Worm (Caenorhabditis elegans) whole organism, young adult: ENCODE measurements around the gene Y66D12A.6.

ENCODE experiments used
- B0261.1 ChIP-seq: sonication (generic microtip); optimal IDR thresholded peaks from 2 replicates; lab custom pipeline; 2016; ENCODE audit warnings: mild to moderate bottlenecking, missing genetic modification characterization, moderate library complexity, missing compliant biosample characterization
- B0336.3 ChIP-seq: fragments of 200-800 bp; sonication (Bioruptor generic); IDR thresholded peaks from 2 replicates; pipeline ENCODE4 v1.3.6; 2022; ENCODE audit warnings: missing genetic modification characterization, missing compliant biosample characterization
- D2030.7 ChIP-seq: fragments of 200-800 bp; sonication (Bioruptor generic); IDR thresholded peaks from 2 replicates; pipeline ENCODE4 v1.3.6; 2022; ENCODE audit warnings: missing genetic modification reagents, missing genetic modification characterization, missing compliant biosample characterization
- F23B12.7 ChIP-seq: sonication (generic microtip); optimal IDR thresholded peaks from 2 replicates; lab custom pipeline; 2017; ENCODE audit warnings: missing genetic modification characterization, mild to moderate bottlenecking, missing compliant biosample characterization, antibody characterized with exemption, moderate library complexity; ENCODE audit not compliant: insufficient read depth
- F33H1.4 ChIP-seq: fragments of 200-800 bp; sonication (Bioruptor generic); IDR thresholded peaks from 2 replicates; pipeline ENCODE4 v1.3.6; 2022; ENCODE audit warnings: missing genetic modification reagents, missing genetic modification characterization, missing compliant biosample characterization
- F37B4.10 ChIP-seq: fragments of 200-800 bp; sonication (Bioruptor generic); IDR thresholded peaks from 2 replicates; pipeline ENCODE4 v1.3.6; 2022; ENCODE audit warnings: missing genetic modification characterization, missing compliant biosample characterization
- F57A8.1 ChIP-seq: fragments of 200-800 bp; sonication (Bioruptor generic); optimal IDR thresholded peaks from 2 replicates; lab custom pipeline; 2018; ENCODE audit warnings: mild to moderate bottlenecking, missing genetic modification characterization, moderate library complexity, missing compliant biosample characterization
- Y53G8AR.9 ChIP-seq: fragments of 200-800 bp; sonication (Bioruptor generic); conservative IDR thresholded peaks from 2 replicates; pipeline ENCODE4 v1.3.6; 2022; ENCODE audit warnings: missing genetic modification reagents, missing genetic modification characterization, missing compliant biosample characterization
- ama-1 ChIP-seq, 3 experiments: fragments of 150-350 bp in 1 of 3; sonication (generic microtip) in 2 of 3; optimal IDR thresholded peaks; 2 replicates each; lab custom pipeline; 2014 to 2018; ENCODE audit warnings: missing biosample characterization in 2 of 3, missing genetic modification characterization in 2 of 3, missing genetic modification reagents in 2 of 3
- athp-1 ChIP-seq: sonication (generic microtip); optimal IDR thresholded peaks from 2 replicates; lab custom pipeline; 2017; ENCODE audit warnings: mild to moderate bottlenecking, missing genetic modification characterization, missing compliant biosample characterization
- attf-6 ChIP-seq: fragments of 200-800 bp; sonication (Bioruptor generic); IDR thresholded peaks from 2 replicates; pipeline ENCODE4 v1.3.6; 2022; ENCODE audit warnings: missing genetic modification reagents, missing genetic modification characterization, missing compliant biosample characterization
- bed-1 ChIP-seq: fragments of 200-800 bp; sonication (Bioruptor generic); IDR thresholded peaks from 2 replicates; pipeline ENCODE4 v1.3.6; 2022; ENCODE audit warnings: missing genetic modification reagents, missing genetic modification characterization, missing compliant biosample characterization
- cebp-2 ChIP-seq: fragments of 200-800 bp; sonication (Bioruptor generic); IDR thresholded peaks from 2 replicates; pipeline ENCODE4 v1.3.6; 2022; ENCODE audit warnings: missing genetic modification characterization, missing compliant biosample characterization
- ceh-100 ChIP-seq: fragments of 200-800 bp; sonication (Bioruptor generic); IDR thresholded peaks from 2 replicates; pipeline ENCODE4 v1.3.6; 2022; ENCODE audit warnings: missing genetic modification reagents, missing genetic modification characterization, missing compliant biosample characterization
- ceh-40 ChIP-seq: fragments of 200-800 bp; sonication (Bioruptor generic); IDR thresholded peaks from 2 replicates; pipeline ENCODE4 v1.3.6; 2022; ENCODE audit warnings: missing genetic modification characterization, missing compliant biosample characterization
- ceh-91 ChIP-seq: fragments of 200-800 bp; sonication (Bioruptor generic); IDR thresholded peaks from 2 replicates; pipeline ENCODE4 v1.3.6; 2022; ENCODE audit warnings: missing genetic modification reagents, missing genetic modification characterization, missing compliant biosample characterization
- chd-7 ChIP-seq: sonication (generic microtip); optimal IDR thresholded peaks from 2 replicates; lab custom pipeline; 2016; ENCODE audit warnings: mild to moderate bottlenecking, missing genetic modification characterization, moderate library complexity, missing compliant biosample characterization
- dpl-1 ChIP-seq: fragments of 150-350 bp; optimal IDR thresholded peaks from 2 replicates; lab custom pipeline; 2014; ENCODE audit warnings: missing biosample characterization, missing genetic modification reagents, missing genetic modification characterization
- efl-1 ChIP-seq: fragments of 150-350 bp; optimal IDR thresholded peaks from 2 replicates; lab custom pipeline; 2014; ENCODE audit warnings: missing biosample characterization, missing genetic modification reagents, missing genetic modification characterization
- egl-18 ChIP-seq: fragments of 200-800 bp; sonication (Bioruptor generic); IDR thresholded peaks from 2 replicates; pipeline ENCODE4 v1.3.6; 2022; ENCODE audit warnings: missing genetic modification reagents, missing genetic modification characterization, missing compliant biosample characterization
- ekl-4 ChIP-seq: fragments of 200-800 bp; sonication (Bioruptor generic); IDR thresholded peaks from 2 replicates; pipeline ENCODE4 v1.3.6; 2022; ENCODE audit warnings: missing genetic modification reagents, missing genetic modification characterization, missing compliant biosample characterization
- ets-4 ChIP-seq: fragments of 200-800 bp; sonication (Bioruptor generic); optimal IDR thresholded peaks from 2 replicates; lab custom pipeline; 2018; ENCODE audit warnings: mild to moderate bottlenecking, missing genetic modification characterization, missing compliant biosample characterization
- fkh-3 ChIP-seq: sonication (generic microtip); optimal IDR thresholded peaks from 2 replicates; lab custom pipeline; 2016; ENCODE audit warnings: mild to moderate bottlenecking, missing genetic modification characterization, missing compliant biosample characterization
- gei-17 ChIP-seq: fragments of 200-800 bp; sonication (Bioruptor generic); optimal IDR thresholded peaks from 2 replicates; lab custom pipeline; 2018; ENCODE audit warnings: mild to moderate bottlenecking, missing genetic modification characterization, missing compliant biosample characterization
- hsf-1 ChIP-seq: fragments of 200-800 bp; sonication (Bioruptor generic); IDR thresholded peaks from 2 replicates; pipeline ENCODE4 v1.3.6; 2022; ENCODE audit warnings: missing genetic modification reagents, missing genetic modification characterization, missing compliant biosample characterization
- lin-35 ChIP-seq, 3 experiments: fragments of 150-350 bp in 2 of 3; sonication (generic microtip) in 1 of 3; optimal IDR thresholded peaks; 2 replicates each; lab custom pipeline; 2014 to 2018; ENCODE audit warnings: missing biosample characterization in 3 of 3, missing genetic modification characterization in 3 of 3, missing genetic modification reagents in 3 of 3
- lin-40 ChIP-seq: sonication (generic microtip); optimal IDR thresholded peaks from 2 replicates; lab custom pipeline; 2016; ENCODE audit warnings: missing genetic modification characterization, mild to moderate bottlenecking, missing compliant biosample characterization, missing genotype, missing genetic modification reagents
- lin-54 ChIP-seq: fragments of 200-800 bp; sonication (Bioruptor generic); optimal IDR thresholded peaks from 2 replicates; lab custom pipeline; 2018; ENCODE audit warnings: mild to moderate bottlenecking, missing genetic modification characterization, missing compliant biosample characterization
- mcd-1 ChIP-seq: fragments of 200-800 bp; sonication (Bioruptor generic); IDR thresholded peaks from 2 replicates; pipeline ENCODE4 v1.3.6; 2022; ENCODE audit warnings: missing genetic modification reagents, missing genetic modification characterization, missing compliant biosample characterization
- mel-28 ChIP-seq: sonication (generic microtip); optimal IDR thresholded peaks from 2 replicates; lab custom pipeline; 2016; ENCODE audit warnings: borderline replicate concordance, mild to moderate bottlenecking, missing genetic modification characterization, missing compliant biosample characterization
- nfyb-1 ChIP-seq: fragments of 200-800 bp; sonication (Bioruptor generic); IDR thresholded peaks from 2 replicates; pipeline ENCODE4 v1.3.6; 2022; ENCODE audit warnings: missing genetic modification reagents, missing genetic modification characterization, missing compliant biosample characterization
- nhr-179 ChIP-seq: sonication (generic microtip); optimal IDR thresholded peaks from 2 replicates; lab custom pipeline; 2016; ENCODE audit warnings: mild to moderate bottlenecking, missing genetic modification characterization, missing compliant biosample characterization
- rpc-1 ChIP-seq, 2 experiments: fragments of 150-350 bp in 1 of 2; sonication (generic microtip) in 1 of 2; optimal IDR thresholded peaks; 2 replicates each; lab custom pipeline; 2014 to 2018; ENCODE audit warnings: missing biosample characterization in 1 of 2, missing genetic modification characterization in 1 of 2, missing genetic modification reagents in 1 of 2, missing genotype in 1 of 2
- sdz-38 ChIP-seq: sonication (generic microtip); optimal IDR thresholded peaks from 2 replicates; lab custom pipeline; 2016; ENCODE audit warnings: missing genotype, missing genetic modification characterization, missing compliant biosample characterization
- snpc-1.1 ChIP-seq: sonication (generic microtip); optimal IDR thresholded peaks from 2 replicates; lab custom pipeline; 2017; ENCODE audit warnings: missing genetic modification characterization, mild to moderate bottlenecking, missing compliant biosample characterization, antibody characterized with exemption, moderate library complexity, missing genotype, missing genetic modification reagents; ENCODE audit not compliant: insufficient read depth
- xnd-1 ChIP-seq: sonication (generic microtip); optimal IDR thresholded peaks from 2 replicates; lab custom pipeline; 2016; ENCODE audit warnings: missing genotype, missing genetic modification reagents, missing genetic modification characterization, missing compliant biosample characterization
- zfh-2 ChIP-seq: fragments of 200-800 bp; sonication (Bioruptor generic); conservative IDR thresholded peaks from 2 replicates; pipeline ENCODE4 v1.3.6; 2022; ENCODE audit warnings: missing genetic modification reagents, missing genetic modification characterization, missing compliant biosample characterization
- ztf-18 ChIP-seq: sonication (generic microtip); optimal IDR thresholded peaks from 2 replicates; lab custom pipeline; 2016; ENCODE audit warnings: missing genotype, mild to moderate bottlenecking, missing genetic modification characterization, missing compliant biosample characterization
- ztf-26 ChIP-seq: sonication (generic microtip); optimal IDR thresholded peaks from 2 replicates; lab custom pipeline; 2017; ENCODE audit warnings: missing genetic modification characterization, missing compliant biosample characterization
- ztf-28 ChIP-seq: fragments of 200-800 bp; sonication (Bioruptor generic); IDR thresholded peaks from 2 replicates; pipeline ENCODE4 v1.3.6; 2022; ENCODE audit warnings: missing genetic modification reagents, missing genetic modification characterization, missing compliant biosample characterization

The Y66D12A.6 gene

DNA sequence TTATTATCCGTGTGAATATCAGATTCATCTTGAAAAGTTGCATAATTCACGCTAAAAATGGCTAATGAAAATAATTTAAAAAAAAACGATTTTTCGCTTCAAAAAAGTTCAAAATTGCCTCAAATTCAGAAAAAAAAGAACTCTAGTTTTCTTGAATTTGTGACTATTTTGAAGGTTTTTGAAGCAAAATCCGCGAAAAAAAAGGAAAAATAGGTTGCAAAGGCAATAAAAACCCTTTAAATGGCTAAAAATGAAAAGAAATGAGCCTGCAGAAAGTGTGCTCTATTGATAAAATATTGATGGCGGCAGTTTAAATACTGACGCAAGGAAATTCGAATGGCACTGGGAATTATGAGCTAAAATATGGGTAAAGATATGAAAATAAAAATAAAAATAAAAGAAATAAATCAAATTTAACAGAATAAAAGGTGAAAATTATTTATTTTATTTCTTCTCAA lies 745 bp downstream of the Y66D12A.6 start, which contains the start of gene Y66D12A.7 (continued):
- TF ChIP-seq ama-1 (optimal IDR thresholded peaks at IDR 0.05; lab: Kevin White, UChicago) (no peak), ama-1 (GFP tag; optimal IDR thresholded peaks at IDR 0.05; lab: Kevin White, UChicago) (no peak), sdz-38 (tag; lab: Kevin White, UChicago) (no peak), chd-7 (tag; lab: Kevin White, UChicago) (no peak), D2030.7 (0 out of 2 replicates have a peak, but pooled peaks have one; percentile 17), attf-6 (no peak), Y53G8AR.9 (no peak), lin-35 (GFP tag; optimal IDR thresholded peaks at IDR 0.05; lab: Kevin White, UChicago) (peak in 1 of 3 experiments; percentile 17), ekl-4 (no peak), ceh-100 (no peak), fkh-3 (tag; lab: Kevin White, UChicago) (no peak), nhr-179 (no peak), lin-40 (tag; lab: Kevin White, UChicago) (no peak), egl-18 (GFP tag; lab: Robert Waterston, UW) (no peak), cebp-2 (GFP tag; lab: Robert Waterston, UW) (no peak), B0261.1 (no peak), B0336.3 (GFP tag; lab: Robert Waterston, UW) (0 out of 2 replicates have a peak, but pooled peaks have one; percentile 13), F57A8.1 (GFP tag; lab: Kevin White, UChicago) (no peak), F33H1.4 (GFP tag; lab: Robert Waterston, UW) (no peak), mel-28 (tag; lab: Kevin White, UChicago) (no peak), lin-54 (GFP tag; lab: Kevin White, UChicago) (peak; percentile 79)
- TF ChIP-seq, all 124 proteins: peak for 8

DNA sequence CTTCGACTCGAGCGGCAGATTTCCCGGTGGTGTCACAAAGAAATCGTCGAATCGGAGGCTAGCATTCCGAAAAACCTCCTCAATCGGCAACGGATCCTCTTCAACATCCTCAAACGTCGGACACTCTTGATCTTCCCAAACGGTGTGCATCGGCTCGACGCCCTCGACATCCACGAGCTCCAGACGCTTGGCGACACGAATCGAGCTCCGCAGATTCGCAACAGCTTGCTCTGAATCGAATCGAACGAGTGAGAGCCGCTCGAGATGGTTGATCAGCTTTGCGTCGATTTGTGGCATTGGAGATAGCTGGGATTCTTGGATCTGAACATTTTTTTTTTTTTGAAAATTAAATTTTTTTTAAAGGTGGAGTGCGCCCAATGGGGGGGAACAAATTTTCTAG lies 1.8 kb downstream of the Y66D12A.6 start:
- TF ChIP-seq athp-1 (tag; lab: Kevin White, UChicago) (no peak), gei-17 (GFP tag; lab: Kevin White, UChicago) (no peak), nfyb-1 (GFP tag; lab: Robert Waterston, UW) (0 out of 2 replicates have a peak, but pooled peaks have one; percentile 18), ets-4 (GFP tag; lab: Kevin White, UChicago) (no peak), sdz-38 (tag; lab: Kevin White, UChicago) (no peak), ceh-40 (no peak), hsf-1 (GFP tag; lab: Robert Waterston, UW) (peak; percentile 45; the same call in 1 of the 2 replicates), zfh-2 (GFP tag; lab: Robert Waterston, UW) (peak; percentile 80), B0336.3 (GFP tag; lab: Robert Waterston, UW) (peak; percentile 22; the same call in 1 of the 2 replicates)

DNA sequence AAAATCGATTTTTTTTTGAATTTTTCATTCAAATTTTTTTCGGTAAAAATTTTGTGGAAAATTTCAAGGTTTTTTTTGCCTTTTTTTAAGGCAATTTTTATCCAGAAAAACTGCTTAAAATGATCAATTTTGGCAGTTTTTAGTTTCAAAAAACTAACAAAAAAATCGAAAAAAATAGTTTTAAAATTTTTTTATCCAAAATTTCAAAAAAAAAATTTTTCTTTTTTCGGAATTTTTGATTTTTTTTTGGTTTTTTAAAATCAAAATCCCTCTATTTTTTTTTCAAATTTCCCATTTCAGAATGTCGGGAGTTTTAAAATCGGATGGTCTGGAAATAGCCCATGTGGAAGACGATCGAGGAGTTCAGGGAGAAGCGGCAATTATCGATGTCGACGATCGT lies 7.3 kb downstream of the Y66D12A.6 start, which contains the start of gene Y66D12A.8:
Gene Y66D12A.8, plus strand, starts transcription at position 301 of the 400 bp plus-strand sequence.
- TF ChIP-seq F23B12.7 (tag; lab: Kevin White, UChicago) (no peak), F37B4.10 (GFP tag; lab: Robert Waterston, UW) (no peak)

DNA sequence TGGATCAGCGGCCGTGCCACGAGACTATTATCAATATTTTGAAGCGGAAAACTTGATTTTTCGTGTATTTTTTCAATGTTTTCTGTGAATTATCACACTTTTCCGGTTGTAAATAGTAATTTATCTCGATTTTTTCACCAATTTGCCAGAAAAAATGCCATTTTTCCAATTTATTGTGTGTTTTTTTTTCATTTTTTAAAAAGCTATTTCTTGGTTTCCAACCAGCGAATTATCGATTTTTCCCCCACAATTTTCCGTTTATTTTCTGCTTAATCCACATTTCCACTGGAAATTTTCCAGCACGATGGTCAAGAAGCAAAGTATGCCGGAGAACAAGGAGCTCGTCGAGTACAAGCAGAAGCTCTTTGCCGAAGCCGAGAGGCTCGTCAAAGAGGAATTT lies 13.4 kb downstream of the Y66D12A.6 start, which contains the start of gene psme-3:
Gene psme-3, plus strand, starts transcription at position 301 of the 400 bp plus-strand sequence.
- no peak for TF ChIP-seq xnd-1 (tag; lab: Kevin White, UChicago)
- TF ChIP-seq, all 124 proteins: peak for 0

DNA sequence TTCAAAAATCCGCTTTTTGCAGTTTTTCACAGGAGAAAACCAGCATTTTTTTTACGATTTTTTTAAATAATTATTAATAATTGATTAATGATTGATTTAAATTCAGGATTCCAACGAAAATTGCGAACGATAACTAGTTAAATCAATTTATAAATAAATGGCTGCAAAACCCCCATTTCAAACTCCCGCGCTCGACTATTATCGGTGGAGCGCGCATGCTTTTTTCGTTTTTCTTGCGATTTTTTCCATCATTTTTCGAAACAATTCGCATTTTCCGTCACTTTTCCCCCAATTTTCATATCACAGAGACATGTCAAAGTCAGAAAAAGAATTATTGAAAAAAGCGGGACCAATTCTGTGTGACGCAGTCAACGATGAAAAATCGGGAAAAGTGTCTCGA lies 15.6 kb downstream of the Y66D12A.6 start, which contains the start of gene Y66D12A.10:
Gene Y66D12A.10, plus strand, starts transcription at position 273 of the 400 bp plus-strand sequence.
- TF ChIP-seq F33H1.4 (GFP tag; lab: Robert Waterston, UW) (0 out of 2 replicates have a peak, but pooled peaks have one; percentile 11), bed-1 (no peak), lin-35 (GFP tag; optimal IDR thresholded peaks at IDR 0.05; lab: Kevin White, UChicago) (peak in 1 of 3 experiments; percentile 84), rpc-1 (optimal IDR thresholded peaks at IDR 0.05; lab: Kevin White, UChicago) (no peak), rpc-1 (tag; optimal IDR thresholded peaks at IDR 0.05; lab: Kevin White, UChicago) (no peak), ztf-26 (no peak), mcd-1 (GFP tag; lab: Robert Waterston, UW) (peak; percentile 87), lin-54 (GFP tag; lab: Kevin White, UChicago) (peak; percentile 94), ama-1 (optimal IDR thresholded peaks at IDR 0.05; lab: Kevin White, UChicago) (no peak), ama-1 (GFP tag; optimal IDR thresholded peaks at IDR 0.05; lab: Kevin White, UChicago) (no peak), snpc-1.1 (tag; lab: Kevin White, UChicago) (no peak), ceh-91 (GFP tag; lab: Robert Waterston, UW) (no peak), ztf-18 (no peak), dpl-1 (peak; percentile 68), F23B12.7 (tag; lab: Kevin White, UChicago) (peak; percentile 23), ztf-28 (GFP tag; lab: Robert Waterston, UW) (no peak), efl-1 (GFP tag; lab: Kevin White, UChicago) (peak; percentile 79), B0336.3 (GFP tag; lab: Robert Waterston, UW) (no peak)
